Fruit fly (Drosophila melanogaster) whole organism, pupa: ENCODE results near the gene CG32428.

Experiments
- CG10348 ChIP-seq: fragments of 200-800 bp; sonication (Bioruptor generic); IDR thresholded peaks from 2 replicates; pipeline ENCODE4 v1.3.6; 2022; ENCODE audit warnings: missing biosample characterization, missing genetic modification characterization
- CG12605 ChIP-seq: fragments of 200-800 bp; sonication (Bioruptor generic); IDR thresholded peaks from 2 replicates; pipeline ENCODE4 v1.3.6; 2022; ENCODE audit warnings: missing biosample characterization, missing genetic modification characterization
- CG13204 ChIP-seq: fragments of 200-800 bp; sonication (Bioruptor generic); optimal IDR thresholded peaks from 2 replicates; lab custom pipeline; 2018; ENCODE audit warnings: missing biosample characterization, mild to moderate bottlenecking, missing genetic modification characterization, moderate library complexity
- CG14655 ChIP-seq: fragments of 200-800 bp; sonication (Bioruptor generic); optimal IDR thresholded peaks from 3 replicates; lab custom pipeline; 2017; ENCODE audit warnings: mild to moderate bottlenecking, missing biosample characterization, missing genetic modification reagents, missing genetic modification characterization
- CG15710 ChIP-seq: fragments of 200-800 bp; sonication (Bioruptor generic); optimal IDR thresholded peaks from 2 replicates; lab custom pipeline; 2018; ENCODE audit warnings: missing biosample characterization, mild to moderate bottlenecking, missing genetic modification characterization, moderate library complexity
- CG17806 ChIP-seq: fragments of 200-800 bp; sonication (Bioruptor generic); optimal IDR thresholded peaks from 2 replicates; lab custom pipeline; 2018; ENCODE audit warnings: missing biosample characterization, mild to moderate bottlenecking, missing genetic modification characterization, moderate library complexity
- CG32121 ChIP-seq: fragments of 200-800 bp; sonication (Bioruptor generic); IDR thresholded peaks from 2 replicates; pipeline ENCODE4 v1.3.6; 2022; ENCODE audit warnings: missing biosample characterization, missing genetic modification characterization
- CG34367 ChIP-seq: fragments of 200-800 bp; sonication (Bioruptor generic); optimal IDR thresholded peaks from 2 replicates; lab custom pipeline; 2018; ENCODE audit warnings: missing biosample characterization, mild to moderate bottlenecking, missing genetic modification characterization
- CG4496 ChIP-seq: fragments of 200-800 bp; sonication (Bioruptor generic); IDR thresholded peaks from 3 replicates; pipeline ENCODE4 v1.3.6; 2022; ENCODE audit warnings: missing biosample characterization, missing genetic modification characterization
- CG8159 ChIP-seq: fragments of 200-800 bp; sonication (Bioruptor generic); optimal IDR thresholded peaks from 3 replicates; lab custom pipeline; 2018; ENCODE audit warnings: missing biosample characterization, mild to moderate bottlenecking, missing genetic modification characterization, moderate library complexity
- CG8301 ChIP-seq: fragments of 200-800 bp; sonication (Bioruptor generic); optimal IDR thresholded peaks from 2 replicates; lab custom pipeline; 2018; ENCODE audit warnings: missing biosample characterization, mild to moderate bottlenecking, missing genetic modification characterization
- CG9948 ChIP-seq: fragments of 200-800 bp; sonication (Bioruptor generic); optimal IDR thresholded peaks from 2 replicates; lab custom pipeline; 2018; ENCODE audit warnings: missing biosample characterization, mild to moderate bottlenecking, missing genetic modification characterization, moderate library complexity
- D1 ChIP-seq: fragments of 200-800 bp; sonication (Bioruptor generic); optimal IDR thresholded peaks from 2 replicates; lab custom pipeline; 2018; ENCODE audit warnings: missing biosample characterization, mild to moderate bottlenecking, missing genetic modification characterization, moderate library complexity
- EcR ChIP-seq: fragments of 200-800 bp; sonication (Bioruptor generic); optimal IDR thresholded peaks from 3 replicates; lab custom pipeline; 2019; ENCODE audit warnings: missing biosample characterization, missing genetic modification characterization, mild to moderate bottlenecking, moderate library complexity, missing genetic modification reagents
- Ets98B ChIP-seq: fragments of 200-800 bp; sonication (Bioruptor generic); IDR thresholded peaks from 2 replicates; pipeline ENCODE4 v1.3.6; 2022; ENCODE audit warnings: missing biosample characterization, missing genetic modification characterization
- Pif1A ChIP-seq: fragments of 200-800 bp; sonication (Bioruptor generic); optimal IDR thresholded peaks from 3 replicates; lab custom pipeline; 2016; ENCODE audit warnings: missing biosample characterization, missing genetic modification characterization
- Pif1B ChIP-seq: fragments of 200-800 bp; sonication (Bioruptor generic); optimal IDR thresholded peaks from 3 replicates; lab custom pipeline; 2016; ENCODE audit warnings: missing biosample characterization, missing genetic modification characterization
- Snoo ChIP-seq: fragments of 200-800 bp; sonication (Bioruptor generic); optimal IDR thresholded peaks from 3 replicates; lab custom pipeline; 2017; ENCODE audit warnings: missing biosample characterization, mild to moderate bottlenecking, missing genetic modification characterization, inconsistent platforms
- fd96Ca ChIP-seq: fragments of 200-800 bp; sonication (Bioruptor generic); IDR thresholded peaks from 3 replicates; pipeline ENCODE4 v1.3.6; 2022; ENCODE audit warnings: missing biosample characterization, missing genetic modification characterization
- gl ChIP-seq: fragments of 200-800 bp; sonication (Bioruptor generic); optimal IDR thresholded peaks from 2 replicates; lab custom pipeline; 2018; ENCODE audit warnings: missing biosample characterization, mild to moderate bottlenecking, missing genetic modification characterization
- rn ChIP-seq: fragments of 200-800 bp; sonication (Bioruptor generic); IDR thresholded peaks from 2 replicates; pipeline ENCODE4 v1.3.6; 2022; ENCODE audit warnings: missing biosample characterization, missing genetic modification characterization

CG32428 gene

DNA sequence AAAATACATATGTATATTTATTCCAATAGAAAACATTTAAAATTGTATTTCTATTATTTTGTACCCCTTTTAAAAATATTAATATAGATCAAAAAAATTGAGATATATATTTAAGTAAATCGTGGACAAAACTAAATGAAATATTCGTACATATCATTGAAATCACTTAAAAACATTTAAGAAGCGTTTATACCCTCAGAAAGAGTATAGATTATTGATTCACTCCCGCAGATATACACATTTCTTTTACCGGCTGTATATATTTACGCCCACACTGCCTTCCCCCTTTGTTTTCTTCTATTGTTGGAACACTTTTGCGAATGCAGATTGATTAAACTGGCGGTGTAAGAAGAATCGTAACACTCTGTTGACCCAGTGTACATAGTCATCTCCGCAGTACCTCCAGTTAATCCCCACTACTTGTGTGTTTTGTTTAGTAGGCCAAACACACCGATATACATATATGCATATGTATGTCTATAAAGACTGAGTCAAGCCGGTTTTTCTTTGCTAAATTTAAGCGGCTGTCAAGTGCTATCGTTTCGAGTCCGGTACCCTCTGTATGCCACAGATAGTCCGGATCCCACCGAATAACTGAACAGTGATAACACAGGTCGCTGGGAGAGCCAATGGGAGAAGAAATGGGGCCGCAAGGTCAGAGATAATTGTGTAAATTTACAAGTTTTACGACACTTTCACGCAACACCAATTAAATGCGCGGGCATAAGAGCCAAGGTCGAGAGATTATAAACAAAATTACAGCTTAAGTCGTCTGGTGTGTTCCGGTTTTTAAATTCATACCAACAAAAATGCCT, 1.8 kb downstream of the CG32428 start:
- TF ChIP-seq Pif1B = peak; percentile 40
- TF ChIP-seq Pif1A (GFP tag; lab: Kevin White, UChicago) = peak; percentile 31
- peak; percentile 41; the same call in 2 of the 3 replicates for TF ChIP-seq CG4496
- no peak for TF ChIP-seq CG10348 (GFP tag; lab: Robert Waterston, UW)
- no peak for TF ChIP-seq fd96Ca (GFP tag; lab: Robert Waterston, UW)
- TF ChIP-seq CG8301 (tag; lab: Kevin White, UChicago) = no peak
- no peak for TF ChIP-seq Ets98B (GFP tag; lab: Robert Waterston, UW)
- no peak for TF ChIP-seq Snoo (tag; lab: Kevin White, UChicago)
- TF ChIP-seq CG15710 (tag; lab: Kevin White, UChicago) = peak; percentile 51
- TF ChIP-seq CG17806 (tag; lab: Kevin White, UChicago) = peak; percentile 26
- TF ChIP-seq CG13204 (GFP tag; lab: Kevin White, UChicago) = no peak
- peak; percentile 9 for TF ChIP-seq gl (tag; lab: Kevin White, UChicago)
- peak; percentile 37 for TF ChIP-seq CG9948 (tag; lab: Kevin White, UChicago)
- TF ChIP-seq rn (GFP tag; lab: Robert Waterston, UW) = no peak
- TF ChIP-seq CG32121 (GFP tag; lab: Robert Waterston, UW) = no peak
- TF ChIP-seq D1 (tag; lab: Kevin White, UChicago) = peak; percentile 49
- no peak for TF ChIP-seq CG34367
- TF ChIP-seq EcR (GFP tag; lab: Kevin White, UChicago) = peak; percentile 69
- TF ChIP-seq CG14655 (GFP tag; lab: Kevin White, UChicago) = peak; percentile 9
- TF ChIP-seq CG8159 (tag; lab: Kevin White, UChicago) = peak; percentile 61
- 0 out of 2 replicates have a peak, but pooled peaks have one; percentile 11 for TF ChIP-seq CG12605 (GFP tag; lab: Robert Waterston, UW)
- TF ChIP-seq, all 21 proteins: peak for 12

DNA sequence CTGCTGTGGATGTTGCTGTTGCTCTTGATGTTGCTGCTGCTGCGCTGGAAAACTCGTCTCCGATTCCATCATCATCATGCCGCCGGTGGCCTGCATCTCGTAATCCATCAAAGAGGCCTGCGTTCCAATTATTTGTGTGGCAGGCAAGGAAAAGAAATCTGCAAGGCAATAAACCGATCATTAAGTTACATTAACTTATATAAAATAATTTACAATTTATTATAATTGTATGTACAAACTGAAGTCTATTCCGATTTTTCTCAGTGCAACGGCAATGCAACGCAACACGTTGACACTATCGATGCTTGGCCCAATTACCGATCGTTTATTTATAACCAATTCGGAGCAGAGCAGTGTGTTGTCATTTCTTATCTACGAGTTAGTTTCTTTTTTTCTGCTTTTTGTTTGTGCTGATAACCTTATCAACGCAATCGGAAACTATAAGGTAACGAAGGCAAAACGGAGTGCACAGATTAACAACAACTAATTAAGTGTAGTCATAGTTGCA, 2.5 kb downstream of the CG32428 start:
- TF ChIP-seq D1 (tag; lab: Kevin White, UChicago) (no peak), CG12605 (GFP tag; lab: Robert Waterston, UW) (peak; percentile 73), CG4496 (peak; percentile 84), CG9948 (tag; lab: Kevin White, UChicago) (no peak), Snoo (tag; lab: Kevin White, UChicago) (peak; percentile 9), CG34367 (peak; percentile 11), rn (GFP tag; lab: Robert Waterston, UW) (0 out of 2 replicates have a peak, but pooled peaks have one; percentile 24), CG32121 (GFP tag; lab: Robert Waterston, UW) (peak; percentile 55; the same call in 1 of the 2 replicates), CG8301 (tag; lab: Kevin White, UChicago) (peak; percentile 47), CG14655 (GFP tag; lab: Kevin White, UChicago) (peak; percentile 47), Pif1A (GFP tag; lab: Kevin White, UChicago) (no peak), Ets98B (GFP tag; lab: Robert Waterston, UW) (peak; percentile 82), fd96Ca (GFP tag; lab: Robert Waterston, UW) (peak; percentile 80), Pif1B (no peak)

DNA sequence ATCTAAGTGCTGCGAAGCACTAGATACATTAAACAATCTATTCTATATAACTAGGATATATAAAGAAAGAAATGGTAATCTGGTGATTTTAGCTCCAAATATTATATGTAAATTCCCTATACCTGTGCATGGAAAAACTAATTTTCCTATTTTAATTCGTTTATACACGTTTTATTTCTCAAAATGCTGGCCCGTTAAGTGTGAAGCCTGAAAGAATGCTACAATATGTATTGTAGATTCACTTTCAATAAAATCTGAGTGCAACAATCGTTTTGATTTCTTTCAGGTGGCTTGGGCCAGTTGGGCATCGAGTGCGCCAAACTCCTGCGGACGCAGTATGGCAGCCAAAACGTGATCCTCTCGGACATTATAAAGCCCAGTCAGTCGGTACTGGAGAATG, 6.1 kb downstream of the CG32428 start:
- no peak for TF ChIP-seq CG12605 (GFP tag; lab: Robert Waterston, UW)

DNA sequence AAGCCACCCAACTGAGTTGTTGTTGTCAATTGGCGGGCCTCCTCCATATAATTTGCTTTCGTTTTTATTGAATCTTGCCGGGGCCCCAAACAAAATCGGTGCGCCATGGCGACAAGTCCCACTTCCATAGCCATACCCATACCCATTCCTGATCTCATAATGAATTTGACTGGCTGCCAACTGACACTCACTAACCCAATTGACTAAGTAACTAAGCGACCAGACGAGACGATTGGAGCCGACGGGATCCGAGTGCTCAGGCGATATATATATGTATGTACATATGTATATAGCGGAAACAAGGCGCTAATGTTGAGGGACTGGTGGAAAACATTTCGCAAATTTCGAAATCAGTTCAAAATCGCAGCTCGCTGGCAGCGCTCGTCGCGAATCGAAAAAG, 6.9 kb downstream of the CG32428 start, which contains the start of gene Tdh:
TSS of gene Tdh (plus strand) at position 346 of the 400 bp plus-strand sequence.
- TF ChIP-seq CG17806 (tag; lab: Kevin White, UChicago) (no peak), Ets98B (GFP tag; lab: Robert Waterston, UW) (no peak), CG34367 (no peak), EcR (GFP tag; lab: Kevin White, UChicago) (no peak), CG14655 (GFP tag; lab: Kevin White, UChicago) (no peak), fd96Ca (GFP tag; lab: Robert Waterston, UW) (no peak), CG9948 (tag; lab: Kevin White, UChicago) (no peak), Pif1B (no peak), CG12605 (GFP tag; lab: Robert Waterston, UW) (no peak), CG8159 (tag; lab: Kevin White, UChicago) (no peak), CG4496 (no peak), rn (GFP tag; lab: Robert Waterston, UW) (no peak), CG8301 (tag; lab: Kevin White, UChicago) (no peak), CG10348 (GFP tag; lab: Robert Waterston, UW) (no peak), CG32121 (GFP tag; lab: Robert Waterston, UW) (no peak), CG15710 (tag; lab: Kevin White, UChicago) (no peak)

DNA sequence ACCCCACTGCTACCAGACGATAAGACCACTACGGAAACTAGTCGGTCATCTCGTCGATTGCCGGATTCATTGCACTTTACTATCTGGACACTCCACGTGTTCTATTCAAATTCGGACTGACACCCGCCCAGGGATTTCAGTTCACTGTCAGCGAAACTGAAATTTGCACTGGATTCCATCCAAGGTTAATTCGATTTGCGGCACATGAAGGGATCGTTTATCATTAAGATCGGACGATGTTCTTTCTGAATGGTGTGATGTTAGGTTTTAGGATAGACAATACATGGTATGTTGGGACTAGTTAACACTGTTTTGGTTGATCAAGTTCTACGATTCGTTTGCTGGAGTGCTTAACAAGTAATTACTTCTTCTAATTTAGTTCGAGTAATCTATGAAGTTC, 7.6 kb downstream of the CG32428 start, which contains the start of gene CG42764:
TSS of gene CG42764 (minus strand) at position 101 of the 400 bp plus-strand sequence.
- TF ChIP-seq CG15710 (tag; lab: Kevin White, UChicago) (no peak), Pif1A (GFP tag; lab: Kevin White, UChicago) (no peak), gl (tag; lab: Kevin White, UChicago) (no peak), D1 (tag; lab: Kevin White, UChicago) (no peak), CG32121 (GFP tag; lab: Robert Waterston, UW) (no peak)
